Worm (Caenorhabditis elegans) whole organism, L1 larva: ENCODE data around the gene vps-35.

Source experiments
- C34B4.2 ChIP-seq: sonication (generic microtip); optimal IDR thresholded peaks from 2 replicates; lab custom pipeline; 2017; ENCODE audit warnings: mild to moderate bottlenecking, missing genetic modification characterization, missing compliant biosample characterization
- ama-1 ChIP-seq: fragments of 150-350 bp; optimal IDR thresholded peaks from 2 replicates; lab custom pipeline; 2014
- elt-2 ChIP-seq: sonication (generic microtip); optimal IDR thresholded peaks from 2 replicates; lab custom pipeline; 2016; ENCODE audit warnings: missing genetic modification characterization, mild to moderate bottlenecking, inconsistent platforms, missing compliant biosample characterization, missing genetic modification reagents
- fkh-10 ChIP-seq: sonication (generic microtip); optimal IDR thresholded peaks from 2 replicates; lab custom pipeline; 2017; ENCODE audit warnings: missing biosample characterization, missing genetic modification reagents, missing genetic modification characterization
- fkh-8 ChIP-seq: sonication (generic microtip); optimal IDR thresholded peaks from 2 replicates; lab custom pipeline; 2016; ENCODE audit warnings: mild to moderate bottlenecking, missing genetic modification characterization, missing compliant biosample characterization
- lin-14 ChIP-seq: fragments of 200-800 bp; sonication (Bioruptor generic); optimal IDR thresholded peaks from 2 replicates; lab custom pipeline; 2018; ENCODE audit warnings: mild to moderate bottlenecking, missing genetic modification characterization, moderate library complexity, missing compliant biosample characterization
- mdl-1 ChIP-seq, 2 experiments: fragments of 150-350 bp; optimal IDR thresholded peaks; 2 replicates each; lab custom pipeline; 2014 to 2017; ENCODE audit warnings: missing biosample characterization in 2 of 2, missing genetic modification characterization in 2 of 2, inconsistent platforms in 1 of 2
- rnt-1 ChIP-seq: sonication (generic microtip); optimal IDR thresholded peaks from 2 replicates; lab custom pipeline; 2016; ENCODE audit warnings: mild to moderate bottlenecking, missing genetic modification characterization, moderate library complexity, missing compliant biosample characterization
- sox-4 ChIP-seq: sonication (generic microtip); optimal IDR thresholded peaks from 2 replicates; lab custom pipeline; 2016; ENCODE audit warnings: missing genetic modification characterization, missing compliant biosample characterization
- tlp-1 ChIP-seq: fragments of 150-350 bp; optimal IDR thresholded peaks from 2 replicates; lab custom pipeline; 2014; ENCODE audit warnings: missing biosample characterization, missing genetic modification characterization
- ztf-4 ChIP-seq: fragments of 150-350 bp; optimal IDR thresholded peaks from 2 replicates; lab custom pipeline; 2014; ENCODE audit warnings: missing biosample characterization, missing genetic modification characterization

DNA sequence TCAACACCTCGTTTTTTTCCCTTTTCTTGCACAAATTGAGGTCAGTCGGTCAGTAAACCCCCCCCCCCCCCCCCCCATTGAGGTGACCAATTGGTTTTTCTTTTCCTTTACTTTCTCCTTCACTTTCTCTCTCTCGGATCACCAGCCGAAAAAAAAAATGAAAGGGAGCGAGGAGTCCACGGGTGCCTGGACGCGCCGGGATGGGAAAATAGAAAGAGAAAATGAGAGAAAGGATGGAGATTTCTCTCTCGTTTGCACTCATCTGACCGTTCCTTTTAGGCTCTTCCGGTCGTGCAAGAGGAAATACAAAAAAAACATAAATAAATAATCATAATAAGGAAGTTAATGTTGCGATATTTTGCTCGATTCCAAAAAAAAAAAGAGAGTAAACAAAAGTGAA lies 8.5 kb upstream of the vps-35 start:
- no peak for TF ChIP-seq tlp-1 (tag; lab: Kevin White, UChicago)
- TF ChIP-seq rnt-1: no peak
- no peak for TF ChIP-seq ama-1 (lab: Kevin White, UChicago)
- no peak for TF ChIP-seq fkh-8 (tag; lab: Kevin White, UChicago)
- no peak for TF ChIP-seq ztf-4 (tag; lab: Kevin White, UChicago)
- no peak for TF ChIP-seq C34B4.2 (tag; lab: Kevin White, UChicago)
- no peak for TF ChIP-seq lin-14 (GFP tag; lab: Kevin White, UChicago)
- TF ChIP-seq elt-2 (tag; lab: Kevin White, UChicago): no peak
- no peak for TF ChIP-seq fkh-10 (GFP tag; lab: Kevin White, UChicago)
- no peak for TF ChIP-seq sox-4 (tag; lab: Kevin White, UChicago)
- no peak for TF ChIP-seq mdl-1 (tag; optimal IDR thresholded peaks at IDR 0.05; lab: Kevin White, UChicago)
